Worm (Caenorhabditis elegans): ENCODE data around the gene F23H11.5.

- no peak for TF ChIP-seq W03F9.2 (tag; optimal IDR thresholded peaks at IDR 0.05)
- no peak for TF ChIP-seq him-1 (tag; optimal IDR thresholded peaks at IDR 0.05)
Measured at ce11 chrIII:936037-936507, 25.7 kb upstream of the F23H11.5 start, which contains the start of gene fbxa-55.
